Worm (Caenorhabditis elegans): ENCODE data around the gene cyp-33C5.

Gene cyp-33C5

DNA sequence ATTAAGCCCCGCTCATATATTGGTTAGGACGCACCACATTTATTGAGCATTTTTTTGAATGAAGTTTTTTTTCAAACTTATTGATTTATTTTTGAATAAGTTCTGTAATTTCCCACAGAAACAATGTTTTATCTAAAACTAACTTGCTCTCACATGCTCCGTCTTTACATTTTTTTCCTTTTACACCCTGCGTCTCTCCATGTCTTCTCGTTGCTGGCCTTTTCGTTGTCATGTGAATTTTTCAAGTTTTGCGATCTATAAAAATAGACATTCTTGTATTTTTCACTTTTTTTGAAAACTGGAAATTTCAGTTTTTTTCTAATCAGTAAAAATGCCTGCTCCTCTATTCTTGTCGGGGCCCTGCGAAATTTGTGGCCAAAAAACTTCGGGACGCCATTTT lies 13.9 kb upstream of the cyp-33C5 start, which contains the start of gene nhr-134:
Gene nhr-134 (plus strand): TSS at position 312 of the 400 bp plus-strand sequence.
- TF ChIP-seq snpc-3.4 (tag; optimal IDR thresholded peaks at IDR 0.05) (no peak), attf-5 (GFP tag; optimal IDR thresholded peaks at IDR 0.05) (peak; percentile 34), ekl-4 (GFP tag; IDR thresholded peaks at IDR 0.05) (no peak), attf-6 (GFP tag; IDR thresholded peaks at IDR 0.05) (no peak), cebp-1 (GFP tag; IDR thresholded peaks at IDR 0.05) (no peak), cebp-1 (tag; optimal IDR thresholded peaks at IDR 0.05) (peak; percentile 25), hmg-1.2 (GFP tag; IDR thresholded peaks at IDR 0.05) (peak; percentile 52; the same call in 1 of the 2 replicates), unc-62 (GFP tag; optimal IDR thresholded peaks at IDR 0.05) (no peak), nhr-80 (tag; optimal IDR thresholded peaks at IDR 0.05) (peak; percentile 4), snpc-1.3 (tag; optimal IDR thresholded peaks at IDR 0.05; ENCODE audit: insufficient read depth) (no peak), egl-44 (GFP tag; IDR thresholded peaks at IDR 0.05) (no peak)

ce11 chrV:2233177-2233576 lies 11.6 kb upstream of the cyp-33C5 start, which contains the start of gene nhr-96:
nhr-96 (plus strand) TSS chrV:2233477.
- no peak for TF ChIP-seq ztf-3 (GFP tag; optimal IDR thresholded peaks at IDR 0.05)
- no peak for TF ChIP-seq lin-26 (GFP tag; IDR thresholded peaks at IDR 0.05)
- no peak for TF ChIP-seq C17E4.6 (GFP tag; IDR thresholded peaks at IDR 0.05)

ce11 chrV:2235848-2236247 lies 9.0 kb upstream of the cyp-33C5 start, which contains the start of gene cyp-33C4:
cyp-33C4 (plus strand) TSS chrV:2236140.
- TF ChIP-seq F23B12.7 (tag; optimal IDR thresholded peaks at IDR 0.05; ENCODE audit: insufficient read depth) (no peak), nhr-80 (tag; optimal IDR thresholded peaks at IDR 0.05) (peak; percentile 33), pha-4 (tag; optimal IDR thresholded peaks at IDR 0.05) (no peak), F39B2.1 (GFP tag; IDR thresholded peaks at IDR 0.05) (no peak), efl-1 (GFP tag; optimal IDR thresholded peaks at IDR 0.05) (no peak), Y95B8A.8 (GFP tag; IDR thresholded peaks at IDR 0.05) (no peak), unc-130 (GFP tag; optimal IDR thresholded peaks at IDR 0.05) (no peak), snpc-4 (GFP tag; optimal IDR thresholded peaks at IDR 0.05) (no peak), snpc-4 (tag; optimal IDR thresholded peaks at IDR 0.05) (no peak), hmg-1.2 (GFP tag; IDR thresholded peaks at IDR 0.05) (peak; percentile 71; the same call in 1 of the 2 replicates), mxl-1 (tag; optimal IDR thresholded peaks at IDR 0.05) (no peak), repo-1 (tag; optimal IDR thresholded peaks at IDR 0.05) (no peak), lin-35 (GFP tag; optimal IDR thresholded peaks at IDR 0.05) (no peak), cebp-1 (GFP tag; IDR thresholded peaks at IDR 0.05) (0 out of 2 replicates have a peak, but pooled peaks have one; percentile 27), cebp-1 (tag; optimal IDR thresholded peaks at IDR 0.05) (peak; percentile 55), rcor-1 (GFP tag; IDR thresholded peaks at IDR 0.05) (no peak), F57A8.1 (GFP tag; optimal IDR thresholded peaks at IDR 0.05) (no peak), bed-1 (GFP tag; IDR thresholded peaks at IDR 0.05) (no peak), ama-1 (optimal IDR thresholded peaks at IDR 0.05) (no peak), ama-1 (GFP tag; optimal IDR thresholded peaks at IDR 0.05) (no peak), ceh-58 (GFP tag; IDR thresholded peaks at IDR 0.05) (no peak), nhr-90 (tag; optimal IDR thresholded peaks at IDR 0.05) (no peak), F22D6.2 (tag; optimal IDR thresholded peaks at IDR 0.05) (no peak), madf-10 (tag; optimal IDR thresholded peaks at IDR 0.05) (no peak), C06A6.2 (GFP tag; conservative IDR thresholded peaks at IDR 0.05) (no peak), Y79H2A.3 (GFP tag; conservative IDR thresholded peaks at IDR 0.05) (no peak), Y53F4B.3 (GFP tag; IDR thresholded peaks at IDR 0.05) (no peak), Y56A3A.18 (GFP tag; IDR thresholded peaks at IDR 0.05) (no peak)

Data from whole organism, young adult.